Worm (Caenorhabditis elegans) whole organism, mixed stage, embryonic: Measurements from ENCODE around the gene F23H12.7.

Experiments
- ceh-43 ChIP-seq: fragments of 200-800 bp; sonication (Bioruptor generic); optimal IDR thresholded peaks from 2 replicates; lab custom pipeline; 2018; ENCODE audit warnings: mild to moderate bottlenecking, missing genetic modification characterization, moderate library complexity, missing compliant biosample characterization
- lin-13 ChIP-seq: fragments of 150-350 bp; optimal IDR thresholded peaks from 2 replicates; lab custom pipeline; 2014; ENCODE audit warnings: missing biosample characterization, missing genetic modification characterization
- nhr-237 ChIP-seq: fragments of 150-350 bp; optimal IDR thresholded peaks from 2 replicates; lab custom pipeline; 2014; ENCODE audit warnings: missing biosample characterization, missing genetic modification characterization
- nhr-28 ChIP-seq: fragments of 150-350 bp; optimal IDR thresholded peaks from 2 replicates; lab custom pipeline; 2014; ENCODE audit warnings: missing biosample characterization, missing genetic modification characterization
- nhr-76 ChIP-seq: sonication (generic microtip); optimal IDR thresholded peaks from 2 replicates; lab custom pipeline; 2017; ENCODE audit warnings: missing biosample characterization, missing genetic modification characterization
- pha-4 ChIP-seq: fragments of 150-350 bp; optimal IDR thresholded peaks from 2 replicates; lab custom pipeline; 2018; ENCODE audit warnings: missing biosample characterization, missing genetic modification reagents, missing genetic modification characterization
- snpc-4 ChIP-seq: fragments of 150-350 bp; optimal IDR thresholded peaks from 2 replicates; lab custom pipeline; 2014; ENCODE audit warnings: missing biosample characterization, missing genetic modification characterization
- unc-39 ChIP-seq: fragments of 150-350 bp; optimal IDR thresholded peaks from 2 replicates; lab custom pipeline; 2014; ENCODE audit warnings: missing biosample characterization, missing genetic modification characterization
- unc-62 ChIP-seq: fragments of 150-350 bp; optimal IDR thresholded peaks from 2 replicates; lab custom pipeline; 2014; ENCODE audit warnings: missing biosample characterization, missing genetic modification reagents, missing genetic modification characterization
- ztf-11 ChIP-seq: fragments of 150-350 bp; optimal IDR thresholded peaks from 2 replicates; lab custom pipeline; 2014; ENCODE audit warnings: missing biosample characterization, missing genetic modification characterization

- TF ChIP-seq pha-4 (no peak), lin-13 (no peak), ceh-43 (GFP tag; lab: Kevin White, UChicago) (no peak), snpc-4 (no peak), nhr-76 (tag; lab: Kevin White, UChicago) (no peak), nhr-237 (tag; lab: Kevin White, UChicago) (no peak), nhr-28 (tag; lab: Kevin White, UChicago) (no peak), unc-62 (no peak), unc-39 (tag; lab: Kevin White, UChicago) (no peak), ztf-11 (tag; lab: Kevin White, UChicago) (no peak)
Observed at ce11 chrV:12345808-12346207, 25.7 kb upstream of the F23H12.7 start, which contains the start of gene snb-2.
